Fruit fly (Drosophila melanogaster): Measurements from ENCODE around the gene CG9839.

- TF ChIP-seq usp (GFP tag; optimal IDR thresholded peaks at IDR 0.05), result no peak
- no peak for TF ChIP-seq CG8478 (optimal IDR thresholded peaks at IDR 0.05)
- TF ChIP-seq psq (optimal IDR thresholded peaks at IDR 0.05), result no peak
- no peak for TF ChIP-seq pan (optimal IDR thresholded peaks at IDR 0.05)
- no peak for TF ChIP-seq Dll (optimal IDR thresholded peaks at IDR 0.05)
These were observed 35.9 kb upstream of the CG9839 start for dm6 chr3R:8841533-8841932.

Data from whole organism.